Fruit fly (Drosophila melanogaster): ENCODE data around the gene CG9586.

DNA sequence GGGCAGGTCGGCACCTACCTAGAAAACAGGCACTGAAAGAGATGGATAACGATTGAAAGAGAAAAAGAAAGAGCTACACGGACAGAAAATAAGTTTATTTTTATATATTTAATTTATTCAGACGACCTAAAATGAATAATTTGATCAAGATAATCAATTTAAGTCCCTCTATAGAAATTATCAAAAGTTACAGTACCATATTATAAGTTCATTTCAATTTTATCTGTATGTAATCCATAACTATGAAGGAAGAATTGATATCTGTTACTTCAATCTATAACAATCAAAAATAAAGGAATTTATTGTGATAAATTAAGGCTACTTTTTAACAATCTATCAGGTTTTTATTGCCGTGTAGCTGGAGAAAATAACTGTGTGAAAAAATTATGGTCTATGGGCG lies 40.1 kb upstream of the CG9586 start:
- TF ChIP-seq ey (GFP tag; optimal IDR thresholded peaks at IDR 0.05): no peak
- TF ChIP-seq Hr78 (GFP tag; optimal IDR thresholded peaks at IDR 0.05): no peak
- no peak for TF ChIP-seq Myc (optimal IDR thresholded peaks at IDR 0.05)
- TF ChIP-seq lola (GFP tag; optimal IDR thresholded peaks at IDR 0.05): no peak
- no peak for TF ChIP-seq Sp1 (GFP tag; optimal IDR thresholded peaks at IDR 0.05)
- TF ChIP-seq psq (GFP tag; optimal IDR thresholded peaks at IDR 0.05): no peak
- no peak for TF ChIP-seq Vsx2 (GFP tag; optimal IDR thresholded peaks at IDR 0.05; ENCODE audit: partially characterized antibody)
